Fruit fly (Drosophila melanogaster) whole organism, adult: Measurements from ENCODE around the gene RpL35.

Source experiments
- CG11617 ChIP-seq: fragments of 200-800 bp; sonication (Bioruptor generic); optimal IDR thresholded peaks from 2 replicates; lab custom pipeline; 2017; ENCODE audit warnings: mild to moderate bottlenecking, missing biosample characterization, missing genetic modification reagents, missing genetic modification characterization
- CG12768 ChIP-seq: fragments of 200-800 bp; sonication (Bioruptor generic); optimal IDR thresholded peaks from 2 replicates; lab custom pipeline; 2017; ENCODE audit warnings: missing biosample characterization, missing genetic modification characterization, mild to moderate bottlenecking, moderate library complexity, missing genetic modification reagents
- CG1620 ChIP-seq: fragments of 200-800 bp; sonication (Bioruptor generic); optimal IDR thresholded peaks from 2 replicates; lab custom pipeline; 2016; ENCODE audit warnings: missing biosample characterization, missing genetic modification characterization
- CG33017 ChIP-seq: fragments of 200-800 bp; sonication (Bioruptor generic); optimal IDR thresholded peaks from 2 replicates; lab custom pipeline; 2018; ENCODE audit warnings: missing biosample characterization, mild to moderate bottlenecking, missing genetic modification characterization, moderate library complexity
- CG7045 ChIP-seq: fragments of 200-800 bp; sonication (Bioruptor generic); optimal IDR thresholded peaks from 2 replicates; lab custom pipeline; 2017; ENCODE audit warnings: missing biosample characterization, mild to moderate bottlenecking, missing genetic modification characterization
- CG7101 ChIP-seq: fragments of 200-800 bp; sonication (Bioruptor generic); optimal IDR thresholded peaks from 2 replicates; lab custom pipeline; 2018; ENCODE audit warnings: missing biosample characterization, mild to moderate bottlenecking, missing genetic modification characterization, moderate library complexity
- Clk ChIP-seq: fragments of 200-800 bp; sonication (Bioruptor generic); optimal IDR thresholded peaks from 2 replicates; lab custom pipeline; 2017; ENCODE audit warnings: missing biosample characterization, missing genetic modification characterization
- bab1 ChIP-seq: fragments of 200-800 bp; sonication (Bioruptor generic); optimal IDR thresholded peaks from 3 replicates; lab custom pipeline; 2019; ENCODE audit warnings: missing biosample characterization, mild to moderate bottlenecking, missing genetic modification characterization, moderate library complexity
- cnc ChIP-seq, 2 experiments: fragments of >200 bp; optimal IDR thresholded peaks; 2 replicates each; lab custom pipeline; 2017
- kay ChIP-seq: fragments of 200-800 bp; sonication (Bioruptor generic); peaks from one replicate; lab custom pipeline; 2016; ENCODE audit warnings: missing biosample characterization, missing genetic modification characterization, borderline replicate concordance
- ovo ChIP-seq: fragments of 200-800 bp; sonication (Bioruptor generic); optimal IDR thresholded peaks from 2 replicates; lab custom pipeline; 2016; ENCODE audit warnings: missing biosample characterization, missing genetic modification characterization
- pad ChIP-seq: fragments of 200-800 bp; sonication (Bioruptor generic); optimal IDR thresholded peaks from 3 replicates; lab custom pipeline; 2017; ENCODE audit warnings: missing biosample characterization, missing genetic modification characterization, mild to moderate bottlenecking, moderate library complexity, missing genetic modification reagents
- tj ChIP-seq: fragments of 200-800 bp; sonication (Bioruptor generic); optimal IDR thresholded peaks from 3 replicates; lab custom pipeline; 2017; ENCODE audit warnings: missing biosample characterization, mild to moderate bottlenecking, missing genetic modification characterization, moderate library complexity

DNA sequence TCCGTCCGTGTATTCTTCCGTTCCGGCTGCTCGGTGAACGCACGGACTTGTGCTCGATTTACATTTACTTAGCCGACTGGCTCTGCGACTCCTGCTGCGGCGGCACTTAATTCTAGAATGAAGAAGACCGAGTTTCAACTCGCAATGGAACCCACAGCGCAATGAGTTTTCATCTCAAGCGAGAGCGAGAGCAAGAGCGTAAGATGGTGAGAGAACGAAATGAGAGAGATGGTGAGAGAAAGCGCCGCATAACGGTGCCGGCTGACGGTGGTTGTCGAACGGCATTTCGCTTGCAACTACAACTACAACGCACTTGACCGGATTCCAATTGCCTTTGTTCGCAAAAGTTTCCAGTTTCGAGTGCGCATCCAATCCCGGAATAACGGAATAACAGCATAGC is 9.4 kb upstream of the RpL35 start, which contains the start of gene OtopLc:
- TF ChIP-seq CG7045 (GFP tag; lab: Kevin White, UChicago) (no peak), bab1 (GFP tag; lab: Kevin White, UChicago) (no peak), cnc (optimal IDR thresholded peaks at IDR 0.05; lab: Kevin White, UChicago) (no peak), CG11617 (GFP tag; lab: Kevin White, UChicago) (no peak), CG33017 (tag; lab: Kevin White, UChicago) (no peak), kay (GFP tag; lab: Kevin White, UChicago) (no peak), Clk (GFP tag; lab: Kevin White, UChicago) (no peak), CG1620 (GFP tag; lab: Kevin White, UChicago) (no peak), ovo (GFP tag; lab: Kevin White, UChicago) (no peak), tj (no peak), CG12768 (GFP tag; lab: Kevin White, UChicago) (no peak), CG7101 (no peak), pad (GFP tag; lab: Kevin White, UChicago) (no peak)
